Worm (Caenorhabditis elegans) whole organism, early embryonic: ENCODE results near the gene pgl-1.

ENCODE experiments used
- ama-1 ChIP-seq: fragments of 150-350 bp; optimal IDR thresholded peaks from 2 replicates; lab custom pipeline; 2014
- flt-1 ChIP-seq: fragments of 200-800 bp; sonication (Bioruptor generic); IDR thresholded peaks from 2 replicates; pipeline ENCODE4 v1.3.6; 2022; ENCODE audit warnings: missing genetic modification characterization, missing compliant biosample characterization
- hmbx-1 ChIP-seq: sonication (generic microtip); optimal IDR thresholded peaks from 2 replicates; lab custom pipeline; 2016; ENCODE audit warnings: mild to moderate bottlenecking, missing genetic modification characterization, missing compliant biosample characterization
- hmg-4 ChIP-seq: fragments of 200-800 bp; sonication (Bioruptor generic); optimal IDR thresholded peaks from 2 replicates; lab custom pipeline; 2018; ENCODE audit warnings: mild to moderate bottlenecking, missing genetic modification characterization, missing compliant biosample characterization
- sea-1 ChIP-seq: fragments of 200-800 bp; sonication (Bioruptor generic); conservative IDR thresholded peaks from 2 replicates; pipeline ENCODE4 v1.3.6; 2022; ENCODE audit warnings: missing genetic modification characterization, missing compliant biosample characterization

ce11 chrIV:7016502-7016901 lies 39.4 kb upstream of the pgl-1 start:
- TF ChIP-seq ama-1 (lab: Kevin White, UChicago) (no peak), flt-1 (GFP tag; lab: Robert Waterston, UW) (no peak), sea-1 (no peak), hmg-4 (GFP tag; lab: Kevin White, UChicago) (no peak), hmbx-1 (tag; lab: Kevin White, UChicago) (no peak)
